Fruit fly (Drosophila melanogaster) whole organism, embryonic: Measurements from ENCODE around the gene fkh.

Experiments
- Abd-B ChIP-seq: fragments of 200-800 bp; sonication (Bioruptor generic); optimal IDR thresholded peaks from 2 replicates; lab custom pipeline; 2018; ENCODE audit warnings: missing biosample characterization, mild to moderate bottlenecking, missing genetic modification characterization, moderate library complexity
- Blimp-1 ChIP-seq: fragments of 200-800 bp; sonication (Bioruptor generic); optimal IDR thresholded peaks from 3 replicates; lab custom pipeline; 2018; ENCODE audit warnings: missing biosample characterization, missing genetic modification characterization, mild to moderate bottlenecking, moderate library complexity, missing genetic modification reagents
- CG10431 ChIP-seq: fragments of 200-800 bp; sonication (Bioruptor generic); optimal IDR thresholded peaks from 3 replicates; lab custom pipeline; 2018; ENCODE audit warnings: missing biosample characterization, mild to moderate bottlenecking, missing genetic modification characterization
- CG10462 ChIP-seq: fragments of 200-800 bp; sonication (Bioruptor generic); optimal IDR thresholded peaks from 2 replicates; lab custom pipeline; 2016; ENCODE audit warnings: missing biosample characterization, missing genetic modification characterization
- CG12071 ChIP-seq: fragments of 200-800 bp; sonication (Bioruptor generic); optimal IDR thresholded peaks from 3 replicates; lab custom pipeline; 2018; ENCODE audit warnings: missing biosample characterization, mild to moderate bottlenecking, missing genetic modification characterization
- CG12299 ChIP-seq: fragments of 200-800 bp; sonication (Bioruptor generic); optimal IDR thresholded peaks from 2 replicates; lab custom pipeline; 2018; ENCODE audit warnings: missing biosample characterization, mild to moderate bottlenecking, missing genetic modification characterization
- CG12942 ChIP-seq: fragments of 200-800 bp; sonication (Bioruptor generic); optimal IDR thresholded peaks from 3 replicates; lab custom pipeline; 2016; ENCODE audit warnings: missing biosample characterization, missing genetic modification characterization
- CG13296 ChIP-seq: fragments of 200-800 bp; sonication (Bioruptor generic); optimal IDR thresholded peaks from 3 replicates; lab custom pipeline; 2018; ENCODE audit warnings: missing biosample characterization, mild to moderate bottlenecking, missing genetic modification characterization
- CG13775 ChIP-seq: fragments of 200-800 bp; sonication (Bioruptor generic); optimal IDR thresholded peaks from 3 replicates; lab custom pipeline; 2017; ENCODE audit warnings: missing biosample characterization, mild to moderate bottlenecking, missing genetic modification characterization
- CG1603 ChIP-seq: fragments of 200-800 bp; sonication (Bioruptor generic); optimal IDR thresholded peaks from 2 replicates; lab custom pipeline; 2019; ENCODE audit warnings: missing biosample characterization, mild to moderate bottlenecking, missing genetic modification characterization, moderate library complexity
- CG30431 ChIP-seq: fragments of 200-800 bp; sonication (Bioruptor generic); optimal IDR thresholded peaks from 2 replicates; lab custom pipeline; 2017; ENCODE audit warnings: missing biosample characterization, missing genetic modification characterization
- CG7271 ChIP-seq: fragments of 200-800 bp; sonication (Bioruptor generic); optimal IDR thresholded peaks from 2 replicates; lab custom pipeline; 2018; ENCODE audit warnings: missing biosample characterization, mild to moderate bottlenecking, missing genetic modification characterization, moderate library complexity
- CG7556 ChIP-seq: fragments of 200-800 bp; sonication (Bioruptor generic); optimal IDR thresholded peaks from 2 replicates; lab custom pipeline; 2017; ENCODE audit warnings: missing biosample characterization, mild to moderate bottlenecking, missing genetic modification characterization
- CG8924 ChIP-seq: fragments of 200-800 bp; optimal IDR thresholded peaks from 3 replicates; lab custom pipeline; 2019; ENCODE audit warnings: missing biosample characterization, mild to moderate bottlenecking, missing genetic modification characterization, moderate library complexity
- CG9817 ChIP-seq: fragments of 200-800 bp; sonication (Bioruptor generic); optimal IDR thresholded peaks from 2 replicates; lab custom pipeline; 2018; ENCODE audit warnings: missing biosample characterization, mild to moderate bottlenecking, missing genetic modification characterization, moderate library complexity
- CkIIα-i1 ChIP-seq: fragments of 200-800 bp; sonication (Bioruptor generic); IDR thresholded peaks from 2 replicates; pipeline ENCODE4 v1.3.6; 2022; ENCODE audit warnings: missing biosample characterization, missing genetic modification characterization
- ERR ChIP-seq: fragments of 200-800 bp; sonication (Bioruptor generic); optimal IDR thresholded peaks from 2 replicates; lab custom pipeline; 2016; ENCODE audit warnings: missing biosample characterization, missing genetic modification characterization
- Ets65A ChIP-seq: fragments of 200-800 bp; sonication (Bioruptor generic); peaks from one replicate; lab custom pipeline; 2016; ENCODE audit warnings: missing biosample characterization, missing genetic modification characterization
- Ets97D ChIP-seq: fragments of 200-800 bp; sonication (Bioruptor generic); optimal IDR thresholded peaks from 3 replicates; lab custom pipeline; 2016; ENCODE audit warnings: missing biosample characterization, missing genetic modification characterization
- Gsc ChIP-seq: fragments of 200-800 bp; sonication (Bioruptor generic); IDR thresholded peaks from 2 replicates; pipeline ENCODE4 v1.3.6; 2022; ENCODE audit warnings: missing biosample characterization, missing genetic modification characterization
- H15 ChIP-seq: fragments of 200-800 bp; sonication (Bioruptor generic); IDR thresholded peaks from 3 replicates; pipeline ENCODE4 v1.3.6; 2022; ENCODE audit warnings: missing biosample characterization, missing genetic modification characterization
- HLH54F ChIP-seq: fragments of 200-800 bp; sonication (Bioruptor generic); optimal IDR thresholded peaks from 3 replicates; lab custom pipeline; 2016; ENCODE audit warnings: missing biosample characterization, missing genetic modification characterization
- Lpt ChIP-seq: fragments of >200 bp; optimal IDR thresholded peaks from 2 replicates; lab custom pipeline; 2018; ENCODE audit warnings: missing biosample characterization, missing genetic modification characterization
- Med ChIP-seq: fragments of 200-800 bp; sonication (Bioruptor generic); peaks from one replicate; lab custom pipeline; 2016; ENCODE audit warnings: missing biosample characterization, missing genetic modification characterization, mild to moderate bottlenecking, inconsistent platforms, moderate library complexity
- NC2α ChIP-seq: fragments of 200-800 bp; sonication (Bioruptor generic); optimal IDR thresholded peaks from 2 replicates; lab custom pipeline; 2016; ENCODE audit warnings: missing biosample characterization, missing genetic modification characterization
- Neu2 ChIP-seq: fragments of 200-800 bp; sonication (Bioruptor generic); optimal IDR thresholded peaks from 3 replicates; lab custom pipeline; 2016; ENCODE audit warnings: missing biosample characterization, missing genetic modification characterization, borderline replicate concordance
- Side ChIP-seq: fragments of 200-800 bp; sonication (Bioruptor generic); optimal IDR thresholded peaks from 2 replicates; lab custom pipeline; 2016; ENCODE audit warnings: missing biosample characterization, missing genetic modification characterization
- Ssrp ChIP-seq: fragments of 200-800 bp; sonication (Bioruptor generic); optimal IDR thresholded peaks from 2 replicates; lab custom pipeline; 2018; ENCODE audit warnings: missing biosample characterization, mild to moderate bottlenecking, missing genetic modification characterization, moderate library complexity
- Trl ChIP-seq, 3 experiments: fragments of >200 bp in 2 of 3; fragments of 200-800 bp in 1 of 3; sonication (Bioruptor generic) in 1 of 3; optimal IDR thresholded peaks; 2 replicates in 1 of 3; 3 replicates in 2 of 3; lab custom pipeline; 2016 to 2017; ENCODE audit warnings: missing biosample characterization in 1 of 3, missing genetic modification characterization in 1 of 3
- ap ChIP-seq: fragments of 200-800 bp; sonication (Bioruptor generic); IDR thresholded peaks from 2 replicates; pipeline ENCODE4 v1.3.6; 2022; ENCODE audit warnings: missing biosample characterization, missing genetic modification characterization
- ash1 ChIP-seq: fragments of 200-800 bp; sonication (Bioruptor generic); optimal IDR thresholded peaks from 2 replicates; lab custom pipeline; 2018; ENCODE audit warnings: missing biosample characterization, mild to moderate bottlenecking, missing genetic modification characterization
- chinmo ChIP-seq: fragments of 200-800 bp; sonication (Bioruptor generic); IDR thresholded peaks from 4 replicates; pipeline ENCODE4 v1.3.6; 2022; ENCODE audit warnings: missing biosample characterization, missing genetic modification characterization; ENCODE audit not compliant: partially characterized antibody
- chn ChIP-seq: fragments of 200-800 bp; sonication (Bioruptor generic); optimal IDR thresholded peaks from 2 replicates; lab custom pipeline; 2016; ENCODE audit warnings: missing biosample characterization, missing genetic modification characterization
- dysf ChIP-seq: fragments of 200-800 bp; sonication (Bioruptor generic); IDR thresholded peaks from 3 replicates; pipeline ENCODE4 v1.3.6; 2022; ENCODE audit warnings: missing biosample characterization, missing genetic modification characterization
- ems ChIP-seq: fragments of 200-800 bp; sonication (Bioruptor generic); optimal IDR thresholded peaks from 3 replicates; lab custom pipeline; 2016; ENCODE audit warnings: missing biosample characterization, missing genetic modification characterization
- eve ChIP-seq, 2 experiments: fragments of >200 bp; optimal IDR thresholded peaks; 2 replicates each; lab custom pipeline; 2017; ENCODE audit warnings: missing biosample characterization in 2 of 2, missing genetic modification characterization in 2 of 2
- ewg ChIP-seq: fragments of 200-800 bp; sonication (Bioruptor generic); optimal IDR thresholded peaks from 3 replicates; lab custom pipeline; 2017; ENCODE audit warnings: mild to moderate bottlenecking, missing biosample characterization, missing genetic modification reagents, missing genetic modification characterization
- gcm ChIP-seq: fragments of 200-800 bp; sonication (Bioruptor generic); optimal IDR thresholded peaks from 2 replicates; lab custom pipeline; 2019; ENCODE audit warnings: missing biosample characterization, mild to moderate bottlenecking, missing genetic modification characterization, moderate library complexity
- kay ChIP-seq: fragments of 200-800 bp; sonication (Bioruptor generic); optimal IDR thresholded peaks from 2 replicates; lab custom pipeline; 2016; ENCODE audit warnings: missing biosample characterization, missing genetic modification characterization
- kni ChIP-seq: fragments of 200-800 bp; sonication (Bioruptor generic); optimal IDR thresholded peaks from 3 replicates; lab custom pipeline; 2017; ENCODE audit warnings: mild to moderate bottlenecking, missing biosample characterization, missing genetic modification reagents, missing genetic modification characterization
- lov ChIP-seq, 2 experiments: fragments of 200-800 bp in 1 of 2; fragments of >200 bp in 1 of 2; sonication (Bioruptor generic) in 1 of 2; IDR thresholded peaks in 1 of 2; optimal IDR thresholded peaks in 1 of 2; 2 replicates in 1 of 2; 3 replicates in 1 of 2; pipeline versions ENCODE4 v1.3.6 to Lab custom; 2017 to 2022; ENCODE audit warnings: missing biosample characterization in 1 of 2, missing genetic modification characterization in 1 of 2
- oc ChIP-seq: fragments of 200-800 bp; sonication (Bioruptor generic); optimal IDR thresholded peaks from 2 replicates; lab custom pipeline; 2018; ENCODE audit warnings: missing biosample characterization, mild to moderate bottlenecking, missing genetic modification characterization, moderate library complexity
- odd ChIP-seq: fragments of 200-800 bp; sonication (Bioruptor generic); optimal IDR thresholded peaks from 2 replicates; lab custom pipeline; 2017; ENCODE audit warnings: missing biosample characterization, mild to moderate bottlenecking, missing genetic modification characterization
- pho ChIP-seq: fragments of 200-800 bp; sonication (Bioruptor generic); optimal IDR thresholded peaks from 2 replicates; lab custom pipeline; 2016; ENCODE audit warnings: missing biosample characterization, missing genetic modification characterization
- ranshi ChIP-seq: fragments of 200-800 bp; sonication (Bioruptor generic); IDR thresholded peaks from 2 replicates; pipeline ENCODE4 v1.3.6; 2022; ENCODE audit warnings: missing biosample characterization, missing genetic modification characterization
- run ChIP-seq: fragments of 200-800 bp; sonication (Bioruptor generic); optimal IDR thresholded peaks from 3 replicates; lab custom pipeline; 2018; ENCODE audit warnings: missing biosample characterization, mild to moderate bottlenecking, missing genetic modification characterization
- sug ChIP-seq: fragments of 200-800 bp; optimal IDR thresholded peaks from 2 replicates; lab custom pipeline; 2019; ENCODE audit warnings: missing biosample characterization, mild to moderate bottlenecking, missing genetic modification characterization, moderate library complexity
- tio ChIP-seq: fragments of 200-800 bp; sonication (Bioruptor generic); optimal IDR thresholded peaks from 2 replicates; lab custom pipeline; 2017; ENCODE audit warnings: missing biosample characterization, missing genetic modification characterization, inconsistent platforms
- trh ChIP-seq: fragments of 200-800 bp; sonication (Bioruptor generic); optimal IDR thresholded peaks from 2 replicates; lab custom pipeline; 2016; ENCODE audit warnings: missing biosample characterization, missing genetic modification characterization
- tup ChIP-seq: fragments of 200-800 bp; sonication (Bioruptor generic); optimal IDR thresholded peaks from 2 replicates; lab custom pipeline; 2016; ENCODE audit warnings: missing biosample characterization, mild to moderate bottlenecking, missing genetic modification characterization, moderate library complexity

fkh gene

dm6 chr3R:28600144-28600792 lies 15.2 kb upstream of the fkh start (continued):
- TF ChIP-seq kay (GFP tag; lab: Kevin White, UChicago) (no peak), Neu2 (no peak), Ssrp (tag; lab: Kevin White, UChicago) (no peak), odd (GFP tag; lab: Kevin White, UChicago) (no peak), tup (no peak), CG12942 (no peak), CG7271 (tag; lab: Kevin White, UChicago) (peak; percentile 0), eve (GFP tag; optimal IDR thresholded peaks at IDR 0.05; lab: Kevin White, UChicago) (no peak), CG13775 (GFP tag; lab: Kevin White, UChicago) (no peak), Side (GFP tag; lab: Kevin White, UChicago) (no peak), CG1603 (tag; lab: Kevin White, UChicago) (peak; percentile 76), ash1 (no peak), CG10431 (GFP tag; lab: Kevin White, UChicago) (peak; percentile 5), CG13296 (GFP tag; lab: Kevin White, UChicago) (no peak), H15 (no peak), Blimp-1 (GFP tag; lab: Kevin White, UChicago) (no peak), run (tag; lab: Kevin White, UChicago) (no peak), HLH54F (GFP tag; lab: Kevin White, UChicago) (no peak), trh (GFP tag; lab: Kevin White, UChicago) (no peak), CG7556 (no peak), ERR (GFP tag; lab: Kevin White, UChicago) (no peak), CG12299 (tag; lab: Kevin White, UChicago) (peak; percentile 8), Lpt (GFP tag; lab: Kevin White, UChicago) (no peak), CkIIα-i1 (GFP tag; lab: Robert Waterston, UW) (no peak), NC2α (GFP tag; lab: Kevin White, UChicago) (no peak), Med (GFP tag; lab: Kevin White, UChicago) (peak; percentile 69), gcm (GFP tag; lab: Kevin White, UChicago) (no peak), kni (no peak), lov (optimal IDR thresholded peaks at IDR 0.05; lab: Kevin White, UChicago) (no peak), lov (GFP tag; IDR thresholded peaks at IDR 0.05; lab: Robert Waterston, UW) (no peak), Trl (optimal IDR thresholded peaks at IDR 0.05; lab: Kevin White, UChicago) (no peak), Trl (GFP tag; optimal IDR thresholded peaks at IDR 0.05; lab: Kevin White, UChicago) (no peak), Gsc (GFP tag; lab: Robert Waterston, UW) (no peak), Abd-B (GFP tag; lab: Kevin White, UChicago) (no peak), ems (GFP tag; lab: Kevin White, UChicago) (no peak), chinmo (GFP tag; lab: Robert Waterston, UW) (0 out of 4 replicates have a peak, but pooled peaks have one; percentile 71), CG10462 (GFP tag; lab: Kevin White, UChicago) (no peak), CG30431 (no peak), oc (tag; lab: Kevin White, UChicago) (no peak), CG8924 (tag; lab: Kevin White, UChicago) (peak; percentile 28), chn (GFP tag; lab: Kevin White, UChicago) (no peak), sug (tag; lab: Kevin White, UChicago) (peak; percentile 42), pho (GFP tag; lab: Kevin White, UChicago) (peak; percentile 44), Ets97D (GFP tag; lab: Kevin White, UChicago) (peak; percentile 87), CG9817 (tag; lab: Kevin White, UChicago) (no peak), ap (no peak), ranshi (GFP tag; lab: Robert Waterston, UW) (no peak), Ets65A (peak; percentile 46), ewg (GFP tag; lab: Kevin White, UChicago) (no peak), CG12071 (GFP tag; lab: Kevin White, UChicago) (no peak), tio (GFP tag; lab: Kevin White, UChicago) (no peak), dysf (GFP tag; lab: Robert Waterston, UW) (no peak)
